Worm (Caenorhabditis elegans) whole organism, young adult: Measurements from ENCODE around the gene F39G3.2.

Source experiments
- B0261.1 ChIP-seq: sonication (generic microtip); optimal IDR thresholded peaks from 2 replicates; lab custom pipeline; 2016; ENCODE audit warnings: mild to moderate bottlenecking, missing genetic modification characterization, moderate library complexity, missing compliant biosample characterization
- B0336.3 ChIP-seq: fragments of 200-800 bp; sonication (Bioruptor generic); IDR thresholded peaks from 2 replicates; pipeline ENCODE4 v1.3.6; 2022; ENCODE audit warnings: missing genetic modification characterization, missing compliant biosample characterization
- F22D6.2 ChIP-seq: sonication (generic microtip); optimal IDR thresholded peaks from 2 replicates; lab custom pipeline; 2016; ENCODE audit warnings: mild to moderate bottlenecking, missing genetic modification characterization, missing compliant biosample characterization
- F49E8.2 ChIP-seq: sonication (generic microtip); optimal IDR thresholded peaks from 3 replicates; lab custom pipeline; 2017; ENCODE audit warnings: missing genetic modification characterization, mild to moderate bottlenecking, missing compliant biosample characterization, antibody characterized with exemption, moderate library complexity; ENCODE audit not compliant: insufficient read depth
- F55B11.4 ChIP-seq: sonication (generic microtip); optimal IDR thresholded peaks from 2 replicates; lab custom pipeline; 2016; ENCODE audit warnings: missing compliant biosample characterization, missing genetic modification characterization, borderline replicate concordance; ENCODE audit not compliant: insufficient read depth
- F57A8.1 ChIP-seq: fragments of 200-800 bp; sonication (Bioruptor generic); optimal IDR thresholded peaks from 2 replicates; lab custom pipeline; 2018; ENCODE audit warnings: mild to moderate bottlenecking, missing genetic modification characterization, moderate library complexity, missing compliant biosample characterization
- K11D2.4 ChIP-seq: fragments of 200-800 bp; sonication (Bioruptor generic); IDR thresholded peaks from 2 replicates; pipeline ENCODE4 v1.3.6; 2022; ENCODE audit warnings: missing genetic modification reagents, missing genetic modification characterization, missing compliant biosample characterization
- ama-1 ChIP-seq, 3 experiments: fragments of 150-350 bp in 1 of 3; sonication (generic microtip) in 2 of 3; optimal IDR thresholded peaks; 2 replicates each; lab custom pipeline; 2014 to 2018; ENCODE audit warnings: missing biosample characterization in 2 of 3, missing genetic modification characterization in 2 of 3, missing genetic modification reagents in 2 of 3
- attf-5 ChIP-seq: fragments of 200-800 bp; sonication (Bioruptor generic); optimal IDR thresholded peaks from 2 replicates; lab custom pipeline; 2018; ENCODE audit warnings: mild to moderate bottlenecking, missing genetic modification characterization, missing compliant biosample characterization
- bed-2 ChIP-seq: fragments of 200-800 bp; sonication (Bioruptor generic); IDR thresholded peaks from 2 replicates; pipeline ENCODE4 v1.3.6; 2022; ENCODE audit warnings: missing genetic modification reagents, missing genetic modification characterization, missing compliant biosample characterization
- cebp-1 ChIP-seq, 2 experiments: fragments of 200-800 bp in 1 of 2; sonication (Bioruptor generic) in 1 of 2; sonication (generic microtip) in 1 of 2; IDR thresholded peaks in 1 of 2; optimal IDR thresholded peaks in 1 of 2; 2 replicates each; pipeline versions ENCODE4 v1.3.6 to Lab custom; 2017 to 2022; ENCODE audit warnings: missing compliant biosample characterization in 2 of 2, missing genetic modification characterization in 2 of 2, mild to moderate bottlenecking in 1 of 2, missing genetic modification reagents in 1 of 2, moderate library complexity in 1 of 2
- ceh-100 ChIP-seq: fragments of 200-800 bp; sonication (Bioruptor generic); IDR thresholded peaks from 2 replicates; pipeline ENCODE4 v1.3.6; 2022; ENCODE audit warnings: missing genetic modification reagents, missing genetic modification characterization, missing compliant biosample characterization
- ceh-40 ChIP-seq: fragments of 200-800 bp; sonication (Bioruptor generic); IDR thresholded peaks from 2 replicates; pipeline ENCODE4 v1.3.6; 2022; ENCODE audit warnings: missing genetic modification characterization, missing compliant biosample characterization
- ceh-91 ChIP-seq: fragments of 200-800 bp; sonication (Bioruptor generic); IDR thresholded peaks from 2 replicates; pipeline ENCODE4 v1.3.6; 2022; ENCODE audit warnings: missing genetic modification reagents, missing genetic modification characterization, missing compliant biosample characterization
- chd-7 ChIP-seq: sonication (generic microtip); optimal IDR thresholded peaks from 2 replicates; lab custom pipeline; 2016; ENCODE audit warnings: mild to moderate bottlenecking, missing genetic modification characterization, moderate library complexity, missing compliant biosample characterization
- dpl-1 ChIP-seq: fragments of 150-350 bp; optimal IDR thresholded peaks from 2 replicates; lab custom pipeline; 2014; ENCODE audit warnings: missing biosample characterization, missing genetic modification reagents, missing genetic modification characterization
- ets-4 ChIP-seq: fragments of 200-800 bp; sonication (Bioruptor generic); optimal IDR thresholded peaks from 2 replicates; lab custom pipeline; 2018; ENCODE audit warnings: mild to moderate bottlenecking, missing genetic modification characterization, missing compliant biosample characterization
- fkh-3 ChIP-seq: sonication (generic microtip); optimal IDR thresholded peaks from 2 replicates; lab custom pipeline; 2016; ENCODE audit warnings: mild to moderate bottlenecking, missing genetic modification characterization, missing compliant biosample characterization
- hlh-12 ChIP-seq: sonication (generic microtip); optimal IDR thresholded peaks from 2 replicates; lab custom pipeline; 2016; ENCODE audit warnings: missing genetic modification characterization, missing compliant biosample characterization
- hmg-20 ChIP-seq: fragments of 200-800 bp; sonication (Bioruptor generic); IDR thresholded peaks from 2 replicates; pipeline ENCODE4 v1.3.6; 2022; ENCODE audit warnings: missing genetic modification reagents, missing genetic modification characterization, missing compliant biosample characterization
- lin-35 ChIP-seq, 3 experiments: fragments of 150-350 bp in 2 of 3; sonication (generic microtip) in 1 of 3; optimal IDR thresholded peaks; 2 replicates each; lab custom pipeline; 2014 to 2018; ENCODE audit warnings: missing biosample characterization in 3 of 3, missing genetic modification characterization in 3 of 3, missing genetic modification reagents in 3 of 3
- mxl-1 ChIP-seq: sonication (generic microtip); optimal IDR thresholded peaks from 2 replicates; lab custom pipeline; 2016; ENCODE audit warnings: missing genetic modification characterization, missing compliant biosample characterization
- nfyb-1 ChIP-seq: fragments of 200-800 bp; sonication (Bioruptor generic); IDR thresholded peaks from 2 replicates; pipeline ENCODE4 v1.3.6; 2022; ENCODE audit warnings: missing genetic modification reagents, missing genetic modification characterization, missing compliant biosample characterization
- nhr-120 ChIP-seq: fragments of 200-800 bp; sonication (Bioruptor generic); IDR thresholded peaks from 2 replicates; pipeline ENCODE4 v1.3.6; 2022; ENCODE audit warnings: missing genetic modification characterization, missing compliant biosample characterization
- nhr-179 ChIP-seq: sonication (generic microtip); optimal IDR thresholded peaks from 2 replicates; lab custom pipeline; 2016; ENCODE audit warnings: mild to moderate bottlenecking, missing genetic modification characterization, missing compliant biosample characterization
- nhr-80 ChIP-seq: sonication (generic microtip); optimal IDR thresholded peaks from 2 replicates; lab custom pipeline; 2016; ENCODE audit warnings: missing genetic modification characterization, missing compliant biosample characterization
- pbrm-1 ChIP-seq: fragments of 200-800 bp; sonication (Bioruptor generic); IDR thresholded peaks from 2 replicates; pipeline ENCODE4 v1.3.6; 2022; ENCODE audit warnings: missing genetic modification reagents, missing genetic modification characterization, missing compliant biosample characterization
- rec-8 ChIP-seq, 2 experiments: sonication (generic microtip); optimal IDR thresholded peaks; 2 replicates each; lab custom pipeline; 2016; ENCODE audit warnings: mild to moderate bottlenecking in 2 of 2, missing genetic modification characterization in 2 of 2, missing genetic modification reagents in 2 of 2, missing genotype in 2 of 2, missing biosample characterization in 1 of 2, missing compliant biosample characterization in 1 of 2, moderate library complexity in 1 of 2
- sdz-38 ChIP-seq: sonication (generic microtip); optimal IDR thresholded peaks from 2 replicates; lab custom pipeline; 2016; ENCODE audit warnings: missing genotype, missing genetic modification characterization, missing compliant biosample characterization
- sea-2 ChIP-seq: fragments of 200-800 bp; sonication (Bioruptor generic); IDR thresholded peaks from 2 replicates; pipeline ENCODE4 v1.3.6; 2022; ENCODE audit warnings: missing genetic modification characterization, missing compliant biosample characterization
- somi-1 ChIP-seq: fragments of 200-800 bp; sonication (Bioruptor generic); optimal IDR thresholded peaks from 2 replicates; lab custom pipeline; 2018; ENCODE audit warnings: mild to moderate bottlenecking, missing genetic modification characterization, missing compliant biosample characterization
- sptf-2 ChIP-seq: fragments of 200-800 bp; sonication (Bioruptor generic); optimal IDR thresholded peaks from 2 replicates; lab custom pipeline; 2018; ENCODE audit warnings: mild to moderate bottlenecking, missing genetic modification characterization, missing compliant biosample characterization
- tbp1 ChIP-seq: fragments of 200-800 bp; sonication (Bioruptor generic); optimal IDR thresholded peaks from 2 replicates; lab custom pipeline; 2018; ENCODE audit warnings: mild to moderate bottlenecking, missing genetic modification characterization, missing compliant biosample characterization
- xnd-1 ChIP-seq: sonication (generic microtip); optimal IDR thresholded peaks from 2 replicates; lab custom pipeline; 2016; ENCODE audit warnings: missing genotype, missing genetic modification reagents, missing genetic modification characterization, missing compliant biosample characterization
- ztf-26 ChIP-seq: sonication (generic microtip); optimal IDR thresholded peaks from 2 replicates; lab custom pipeline; 2017; ENCODE audit warnings: missing genetic modification characterization, missing compliant biosample characterization

Gene F39G3.2

ce11 chrV:4719965-4720364 lies 17.7 kb upstream of the F39G3.2 start, which contains the start of gene prx-6:
Gene prx-6, minus strand, starts transcription at chrV:4720093.
- TF ChIP-seq tbp1 (GFP tag; lab: Kevin White, UChicago) (no peak), nhr-80 (tag; lab: Kevin White, UChicago) (peak; percentile 39)

ce11 chrV:4720884-4721464 lies 16.7 kb upstream of the F39G3.2 start:
- TF ChIP-seq nhr-80 (tag; lab: Kevin White, UChicago) (peak; percentile 72), hlh-12 (tag; lab: Kevin White, UChicago) (no peak)

ce11 chrV:4722314-4722713 lies 15.3 kb upstream of the F39G3.2 start, which contains the start of gene F39G3.5:
Gene F39G3.5, plus strand, starts transcription at chrV:4722614.
- TF ChIP-seq ceh-100 (GFP tag; lab: Robert Waterston, UW) (no peak), hmg-20 (no peak), nhr-179 (no peak), sea-2 (GFP tag; lab: Robert Waterston, UW) (no peak), attf-5 (GFP tag; lab: Kevin White, UChicago) (no peak), lin-35 (GFP tag; optimal IDR thresholded peaks at IDR 0.05; lab: Kevin White, UChicago) (no peak), rec-8 (tag; optimal IDR thresholded peaks at IDR 0.05; lab: Kevin White, UChicago) (no peak), dpl-1 (GFP tag; lab: Kevin White, UChicago) (no peak), F22D6.2 (no peak), F57A8.1 (GFP tag; lab: Kevin White, UChicago) (no peak), ama-1 (optimal IDR thresholded peaks at IDR 0.05; lab: Kevin White, UChicago) (no peak), ama-1 (GFP tag; optimal IDR thresholded peaks at IDR 0.05; lab: Kevin White, UChicago) (no peak), bed-2 (no peak), sptf-2 (GFP tag; lab: Kevin White, UChicago) (no peak), ceh-91 (GFP tag; lab: Robert Waterston, UW) (no peak), sdz-38 (tag; lab: Kevin White, UChicago) (no peak), B0336.3 (GFP tag; lab: Robert Waterston, UW) (no peak), chd-7 (no peak)

ce11 chrV:4724453-4724852 lies 13.2 kb upstream of the F39G3.2 start, which contains the start of gene F39G3.4:
Gene F39G3.4, plus strand, starts transcription at chrV:4724753.
- TF ChIP-seq dpl-1 (GFP tag; lab: Kevin White, UChicago) (no peak), somi-1 (GFP tag; lab: Kevin White, UChicago) (no peak), ztf-26 (tag; lab: Kevin White, UChicago) (no peak), F49E8.2 (no peak), xnd-1 (tag; lab: Kevin White, UChicago) (no peak), nhr-120 (GFP tag; lab: Robert Waterston, UW) (no peak), sdz-38 (tag; lab: Kevin White, UChicago) (no peak)

- TF ChIP-seq K11D2.4 (GFP tag; lab: Robert Waterston, UW), result peak; percentile 52; the same call in 1 of the 2 replicates
- no peak for TF ChIP-seq ama-1 (optimal IDR thresholded peaks at IDR 0.05; lab: Kevin White, UChicago)
- no peak for TF ChIP-seq ama-1 (GFP tag; optimal IDR thresholded peaks at IDR 0.05; lab: Kevin White, UChicago)
- TF ChIP-seq ceh-40 (GFP tag; lab: Robert Waterston, UW), result no peak
- TF ChIP-seq cebp-1 (GFP tag; IDR thresholded peaks at IDR 0.05; lab: Robert Waterston, UW), result no peak
- TF ChIP-seq cebp-1 (tag; optimal IDR thresholded peaks at IDR 0.05; lab: Kevin White, UChicago), result peak; percentile 40
- TF ChIP-seq ztf-26 (tag; lab: Kevin White, UChicago), result peak; percentile 38
- no peak for TF ChIP-seq lin-35 (GFP tag; optimal IDR thresholded peaks at IDR 0.05; lab: Kevin White, UChicago)
- no peak for TF ChIP-seq pbrm-1 (GFP tag; lab: Robert Waterston, UW)
- no peak for TF ChIP-seq mxl-1 (tag; lab: Kevin White, UChicago)
- no peak for TF ChIP-seq nhr-120 (GFP tag; lab: Robert Waterston, UW)
- no peak for TF ChIP-seq B0261.1
- TF ChIP-seq somi-1 (GFP tag; lab: Kevin White, UChicago), result peak; percentile 63
- no peak for TF ChIP-seq ets-4 (GFP tag; lab: Kevin White, UChicago)
- TF ChIP-seq nfyb-1 (GFP tag; lab: Robert Waterston, UW), result 0 out of 2 replicates have a peak, but pooled peaks have one; percentile 22
- no peak for TF ChIP-seq fkh-3
- no peak for TF ChIP-seq F55B11.4 (tag; lab: Kevin White, UChicago)
Observed at ce11 chrV:4730075-4730474, 7.6 kb upstream of the F39G3.2 start, which contains the start of gene tig-2. Gene tig-2, minus strand, starts transcription at chrV:4730161.
